Fruit fly (Drosophila melanogaster) whole organism: ENCODE data around the gene Cyp4g15.

ENCODE experiments used
- CG8478 ChIP-seq: fragments of >200 bp; optimal IDR thresholded peaks from 2 replicates; lab custom pipeline; 2018; ENCODE audit warnings: inconsistent platforms
- Dll ChIP-seq: fragments of >200 bp; optimal IDR thresholded peaks from 2 replicates; lab custom pipeline; 2017
- EcR ChIP-seq, 2 experiments: fragments of >200 bp; optimal IDR thresholded peaks; 2 replicates each; lab custom pipeline; 2017; ENCODE audit warnings: missing biosample characterization in 2 of 2, missing genetic modification characterization in 2 of 2, missing genetic modification reagents in 2 of 2
- pan ChIP-seq: fragments of >200 bp; optimal IDR thresholded peaks from 2 replicates; lab custom pipeline; 2017
- psq ChIP-seq: fragments of >200 bp; optimal IDR thresholded peaks from 2 replicates; lab custom pipeline; 2017
- usp ChIP-seq: fragments of >200 bp; optimal IDR thresholded peaks from 2 replicates; lab custom pipeline; 2017; ENCODE audit warnings: missing biosample characterization, missing genetic modification characterization, mixed read lengths

Gene Cyp4g15

dm6 chrX:11476758-11477157 is at the start of gene Cyp4g15:
Gene Cyp4g15 (plus strand): TSS chrX:11477058.
- TF ChIP-seq pan (lab: Kevin White, UChicago), result no peak
- TF ChIP-seq Dll (lab: Kevin White, UChicago), result no peak

- no peak for TF ChIP-seq EcR (GFP tag; optimal IDR thresholded peaks at IDR 0.05; lab: Kevin White, UChicago)
- no peak for TF ChIP-seq usp (GFP tag; lab: Kevin White, UChicago)
- TF ChIP-seq pan (lab: Kevin White, UChicago), result no peak
- no peak for TF ChIP-seq psq (lab: Kevin White, UChicago)
- TF ChIP-seq Dll (lab: Kevin White, UChicago), result no peak
- no peak for TF ChIP-seq CG8478 (lab: Kevin White, UChicago)
These were observed 49.6 kb upstream of the Cyp4g15 start for dm6 chrX:11427282-11427689.

dm6 chrX:11430940-11431339 is 45.9 kb upstream of the Cyp4g15 start:
- TF ChIP-seq EcR (GFP tag; optimal IDR thresholded peaks at IDR 0.05; lab: Kevin White, UChicago), result no peak
- no peak for TF ChIP-seq psq (lab: Kevin White, UChicago)
- no peak for TF ChIP-seq pan (lab: Kevin White, UChicago)
- TF ChIP-seq CG8478 (lab: Kevin White, UChicago), result no peak
- no peak for TF ChIP-seq Dll (lab: Kevin White, UChicago)
- TF ChIP-seq usp (GFP tag; lab: Kevin White, UChicago), result no peak

dm6 chrX:11433930-11434329 is 42.9 kb upstream of the Cyp4g15 start:
- TF ChIP-seq EcR (GFP tag; optimal IDR thresholded peaks at IDR 0.05; lab: Kevin White, UChicago) (peak in 1 of 2 experiments; percentile 29), Dll (lab: Kevin White, UChicago) (no peak), usp (GFP tag; lab: Kevin White, UChicago) (no peak), psq (lab: Kevin White, UChicago) (no peak), CG8478 (lab: Kevin White, UChicago) (no peak)

dm6 chrX:11439270-11439669 is 37.6 kb upstream of the Cyp4g15 start:
- TF ChIP-seq psq (lab: Kevin White, UChicago) (no peak), Dll (lab: Kevin White, UChicago) (no peak)

- TF ChIP-seq usp (GFP tag; lab: Kevin White, UChicago) (no peak), EcR (GFP tag; optimal IDR thresholded peaks at IDR 0.05; lab: Kevin White, UChicago) (no peak), pan (lab: Kevin White, UChicago) (no peak), psq (lab: Kevin White, UChicago) (no peak), CG8478 (lab: Kevin White, UChicago) (no peak), Dll (lab: Kevin White, UChicago) (no peak)
These were observed 35.9 kb upstream of the Cyp4g15 start for dm6 chrX:11440944-11441343.

- TF ChIP-seq pan (lab: Kevin White, UChicago) (no peak), psq (lab: Kevin White, UChicago) (no peak), EcR (GFP tag; optimal IDR thresholded peaks at IDR 0.05; lab: Kevin White, UChicago) (no peak), Dll (lab: Kevin White, UChicago) (no peak), usp (GFP tag; lab: Kevin White, UChicago) (no peak), CG8478 (lab: Kevin White, UChicago) (no peak)
These were observed 34.8 kb upstream of the Cyp4g15 start, which contains the start of gene Sk1 for dm6 chrX:11441829-11442634. Gene Sk1 (plus strand): TSS chrX:11442539.

dm6 chrX:11446792-11447405 is 30.0 kb upstream of the Cyp4g15 start:
- no peak for TF ChIP-seq Dll (lab: Kevin White, UChicago)
- TF ChIP-seq usp (GFP tag; lab: Kevin White, UChicago), result no peak

- no peak for TF ChIP-seq pan (lab: Kevin White, UChicago)
- TF ChIP-seq psq (lab: Kevin White, UChicago), result no peak
- no peak for TF ChIP-seq EcR (GFP tag; optimal IDR thresholded peaks at IDR 0.05; lab: Kevin White, UChicago)
These were observed 28.2 kb upstream of the Cyp4g15 start for dm6 chrX:11448637-11449036.

- TF ChIP-seq usp (GFP tag; lab: Kevin White, UChicago) (no peak), EcR (GFP tag; optimal IDR thresholded peaks at IDR 0.05; lab: Kevin White, UChicago) (no peak), CG8478 (lab: Kevin White, UChicago) (no peak), psq (lab: Kevin White, UChicago) (no peak), pan (lab: Kevin White, UChicago) (no peak), Dll (lab: Kevin White, UChicago) (no peak)
These were observed 27.3 kb upstream of the Cyp4g15 start for dm6 chrX:11449476-11450119.

- TF ChIP-seq Dll (lab: Kevin White, UChicago) (no peak), CG8478 (lab: Kevin White, UChicago) (no peak), psq (lab: Kevin White, UChicago) (no peak), pan (lab: Kevin White, UChicago) (no peak), EcR (GFP tag; optimal IDR thresholded peaks at IDR 0.05; lab: Kevin White, UChicago) (no peak), usp (GFP tag; lab: Kevin White, UChicago) (no peak)
These were observed 26.5 kb upstream of the Cyp4g15 start for dm6 chrX:11450406-11450805.
